Fruit fly (Drosophila melanogaster): ENCODE data around the gene CG1824.

The CG1824 gene

DNA sequence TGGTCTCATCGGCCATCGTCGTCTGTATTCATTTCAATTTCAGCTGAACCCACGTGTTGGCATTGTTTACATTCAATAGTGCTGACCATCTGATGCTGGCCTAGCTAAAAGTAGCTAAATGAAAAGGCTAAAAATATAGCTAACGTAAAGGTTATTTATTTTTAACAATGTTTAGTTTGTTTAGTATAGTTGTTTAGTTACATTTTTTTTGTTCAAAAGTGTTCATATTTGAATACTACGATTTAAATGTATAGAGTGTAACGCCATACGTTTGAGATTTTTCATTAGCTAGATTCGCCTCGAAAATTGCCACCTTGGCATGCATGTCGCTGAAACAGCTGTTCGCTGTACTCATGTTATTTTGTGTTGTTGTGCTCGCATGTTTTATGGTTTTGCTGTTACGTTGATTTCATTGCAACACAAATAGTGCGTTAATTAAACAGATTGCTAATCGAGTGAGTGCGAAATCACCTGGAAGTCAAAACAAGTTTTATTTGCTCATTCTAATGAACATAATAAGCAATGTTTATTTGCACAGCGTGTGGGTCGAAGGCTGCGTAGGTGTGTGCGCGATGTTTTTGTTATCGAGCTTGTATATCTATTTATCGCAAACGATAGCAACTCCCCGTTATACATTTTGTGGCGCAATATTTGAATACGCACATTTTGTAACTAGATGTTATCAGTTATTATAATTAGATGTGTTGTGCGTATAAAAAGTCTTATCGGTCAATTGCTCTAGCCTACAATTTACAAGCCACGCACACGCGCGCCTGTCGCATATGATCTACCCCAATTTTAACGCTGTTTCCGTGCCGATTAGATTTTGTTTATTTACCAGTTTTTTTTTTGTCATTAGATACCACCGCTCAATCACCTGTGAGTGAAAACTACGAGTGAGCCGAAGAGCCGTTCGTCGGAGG lies 16.4 kb upstream of the CG1824 start, which contains the start of the genes CG1463 and Fpgs1:
TSS of gene CG1463 (minus strand) at position 132 of the 923 bp plus-strand sequence.
TSS of gene Fpgs1 (plus strand) at position 332 of the 923 bp plus-strand sequence.
- peak; percentile 35 for TF ChIP-seq EcR (GFP tag; optimal IDR thresholded peaks at IDR 0.05)
- peak; percentile 37 for TF ChIP-seq CG15710 (tag; optimal IDR thresholded peaks at IDR 0.05)
- no peak for TF ChIP-seq CG10348 (GFP tag; IDR thresholded peaks at IDR 0.05)
- TF ChIP-seq CG32121 (GFP tag; IDR thresholded peaks at IDR 0.05) = peak; percentile 38; the same call in 1 of the 2 replicates
- TF ChIP-seq CG13204 (GFP tag; optimal IDR thresholded peaks at IDR 0.05) = no peak

DNA sequence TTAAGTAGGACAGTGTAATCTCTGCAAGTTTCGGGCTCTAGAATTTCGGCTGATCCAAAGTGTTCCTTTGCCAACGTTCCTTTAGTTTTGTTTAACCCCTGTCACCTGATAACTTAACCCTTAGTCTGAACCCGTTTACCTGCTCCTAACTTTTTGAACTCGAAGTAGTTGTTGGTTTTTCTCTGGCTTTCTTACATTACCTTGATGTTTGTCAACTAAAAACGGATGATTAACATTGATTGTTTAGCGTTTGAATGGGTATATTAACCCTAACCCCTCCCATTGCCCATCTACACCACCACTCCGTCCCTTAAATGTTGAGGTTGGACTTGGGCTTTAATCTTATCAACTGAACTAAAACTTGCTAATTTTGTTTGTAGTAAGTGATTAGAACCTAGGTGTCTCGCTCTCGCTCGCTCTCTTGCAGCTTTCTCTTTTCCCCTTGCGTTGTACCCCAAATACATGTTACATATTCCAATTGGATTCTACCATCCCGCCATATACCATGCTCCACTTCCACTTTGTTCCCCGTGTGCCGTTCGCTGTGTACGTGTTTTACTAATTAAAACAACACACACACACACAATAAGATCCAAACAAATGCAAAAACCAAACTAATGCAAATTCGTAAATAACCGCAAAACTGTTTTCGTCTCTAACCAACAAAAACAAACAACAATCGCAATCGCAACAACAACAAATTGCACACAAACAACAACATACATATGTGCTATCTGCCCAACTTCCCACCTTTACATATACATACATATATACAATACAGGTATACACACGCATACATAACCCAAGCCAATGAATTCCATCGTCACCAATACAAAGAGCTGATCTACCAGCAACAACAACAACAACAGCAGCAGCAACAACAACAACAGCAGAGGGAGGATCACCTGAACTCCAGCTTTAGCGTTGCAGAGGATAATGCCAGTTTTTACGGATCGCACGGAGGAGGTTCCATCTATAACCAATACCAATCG lies 5.7 kb upstream of the CG1824 start:
- no peak for TF ChIP-seq D1 (tag; optimal IDR thresholded peaks at IDR 0.05)

DNA sequence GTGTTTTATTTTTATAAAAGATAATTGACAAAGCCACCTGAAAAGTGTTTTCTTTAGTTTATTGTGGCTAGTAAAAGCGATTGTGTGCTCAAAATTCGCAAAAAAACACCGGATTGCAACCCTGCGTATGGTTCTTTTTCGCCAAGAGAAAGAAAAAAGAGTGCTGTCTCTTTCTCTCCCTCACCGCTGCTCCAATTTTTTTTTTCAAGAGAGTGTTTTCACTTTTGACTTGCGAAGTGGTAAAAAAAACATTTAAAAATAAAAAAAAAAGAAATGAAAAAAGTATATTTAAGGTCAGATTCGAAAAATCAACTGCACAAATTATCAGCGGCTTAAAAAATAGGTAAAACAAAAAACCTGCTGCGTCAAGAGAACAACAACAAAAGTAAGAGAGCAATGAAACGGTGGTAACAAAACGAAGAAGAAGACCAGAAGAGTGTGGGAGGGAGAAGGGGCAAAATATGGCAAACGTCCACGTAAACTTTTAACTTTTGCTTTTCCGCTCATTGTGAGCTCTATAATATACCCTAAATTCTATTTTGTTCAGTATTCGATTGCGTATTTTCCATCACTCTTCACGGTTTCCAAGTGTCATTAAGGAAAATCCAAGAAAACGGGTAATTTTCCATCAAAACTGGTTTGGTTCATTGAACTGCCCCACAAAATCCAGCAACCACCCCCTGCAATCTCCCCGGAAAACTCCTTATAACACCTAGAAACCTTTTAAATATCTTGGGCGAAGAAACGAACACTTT lies 1.1 kb upstream of the CG1824 start:
- TF ChIP-seq D1 (tag; optimal IDR thresholded peaks at IDR 0.05) (no peak), EcR (GFP tag; optimal IDR thresholded peaks at IDR 0.05) (peak; percentile 92), CG10348 (GFP tag; IDR thresholded peaks at IDR 0.05) (no peak), CG13204 (GFP tag; optimal IDR thresholded peaks at IDR 0.05) (no peak), Ets98B (GFP tag; IDR thresholded peaks at IDR 0.05) (peak; percentile 53), CG8301 (tag; optimal IDR thresholded peaks at IDR 0.05) (no peak), rn (GFP tag; IDR thresholded peaks at IDR 0.05) (no peak), CG15710 (tag; optimal IDR thresholded peaks at IDR 0.05) (peak; percentile 13), CG4496 (GFP tag; IDR thresholded peaks at IDR 0.05) (no peak; the same call in 2 of the 3 replicates), CG32121 (GFP tag; IDR thresholded peaks at IDR 0.05) (0 out of 2 replicates have a peak, but pooled peaks have one; percentile 22), Pif1B (GFP tag; optimal IDR thresholded peaks at IDR 0.05) (peak; percentile 74), gl (tag; optimal IDR thresholded peaks at IDR 0.05) (no peak), CG9948 (tag; optimal IDR thresholded peaks at IDR 0.05) (peak; percentile 10), CG14655 (GFP tag; optimal IDR thresholded peaks at IDR 0.05) (no peak), CG17806 (tag; optimal IDR thresholded peaks at IDR 0.05) (no peak), CG12605 (GFP tag; IDR thresholded peaks at IDR 0.05) (peak; percentile 41; the same call in 1 of the 2 replicates), fd96Ca (GFP tag; IDR thresholded peaks at IDR 0.05) (no peak), Pif1A (GFP tag; optimal IDR thresholded peaks at IDR 0.05) (no peak), CG8159 (tag; optimal IDR thresholded peaks at IDR 0.05) (no peak), CG34367 (tag; optimal IDR thresholded peaks at IDR 0.05) (no peak), Snoo (tag; optimal IDR thresholded peaks at IDR 0.05) (peak; percentile 76)

DNA sequence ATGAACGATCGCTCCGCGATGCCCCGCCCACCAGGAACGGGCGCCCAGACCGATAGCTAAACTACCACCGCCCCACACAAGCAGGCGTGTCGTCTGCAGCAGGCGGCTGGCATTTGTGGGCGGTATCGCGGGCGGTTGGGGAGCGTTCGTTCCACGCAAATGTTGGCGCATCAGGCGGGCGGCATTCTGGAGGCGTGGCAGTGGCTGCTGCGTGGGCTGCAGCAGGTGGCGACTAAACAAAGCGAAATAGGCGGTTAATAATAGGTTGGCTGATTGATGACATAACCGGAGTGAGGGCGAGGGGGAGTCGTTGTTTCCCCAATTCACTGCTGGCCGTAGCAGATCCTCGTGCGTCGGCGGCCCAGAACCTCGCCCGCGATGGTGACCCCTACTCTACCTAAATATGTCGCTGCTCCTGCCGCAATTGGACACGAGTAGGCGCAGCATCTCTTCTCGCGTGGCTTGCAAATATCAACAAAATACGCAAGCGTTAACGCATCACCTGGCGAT lies 269 bp downstream of the CG1824 start:
- TF ChIP-seq fd96Ca (GFP tag; IDR thresholded peaks at IDR 0.05) (no peak), D1 (tag; optimal IDR thresholded peaks at IDR 0.05) (no peak), CG9948 (tag; optimal IDR thresholded peaks at IDR 0.05) (no peak), EcR (GFP tag; optimal IDR thresholded peaks at IDR 0.05) (no peak), Pif1B (GFP tag; optimal IDR thresholded peaks at IDR 0.05) (no peak), CG12605 (GFP tag; IDR thresholded peaks at IDR 0.05) (no peak), CG8159 (tag; optimal IDR thresholded peaks at IDR 0.05) (no peak), CG14655 (GFP tag; optimal IDR thresholded peaks at IDR 0.05) (no peak), CG10348 (GFP tag; IDR thresholded peaks at IDR 0.05) (no peak), rn (GFP tag; IDR thresholded peaks at IDR 0.05) (no peak), CG17806 (tag; optimal IDR thresholded peaks at IDR 0.05) (no peak), CG32121 (GFP tag; IDR thresholded peaks at IDR 0.05) (no peak), CG34367 (tag; optimal IDR thresholded peaks at IDR 0.05) (no peak), Snoo (tag; optimal IDR thresholded peaks at IDR 0.05) (no peak), Pif1A (GFP tag; optimal IDR thresholded peaks at IDR 0.05) (no peak), CG15710 (tag; optimal IDR thresholded peaks at IDR 0.05) (no peak), CG8301 (tag; optimal IDR thresholded peaks at IDR 0.05) (no peak), CG4496 (GFP tag; IDR thresholded peaks at IDR 0.05) (no peak), Ets98B (GFP tag; IDR thresholded peaks at IDR 0.05) (no peak)

DNA sequence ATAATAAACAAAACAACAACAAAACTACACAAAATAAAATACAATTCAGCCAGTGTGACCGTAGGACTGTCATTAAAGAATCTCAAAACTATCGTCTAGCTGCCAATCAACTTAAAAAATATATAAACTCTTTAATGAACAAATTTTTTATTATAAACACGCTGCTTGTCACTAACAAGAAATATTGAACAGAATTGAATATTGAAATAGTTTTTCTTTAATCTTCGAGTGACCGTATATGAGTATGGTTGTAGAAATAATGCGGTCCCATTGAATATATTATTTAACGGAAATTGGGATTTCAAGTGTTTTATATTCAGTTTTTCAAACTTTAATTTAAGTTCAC lies 3.3 kb downstream of the CG1824 start, which contains the start of gene LIMK1:
TSS of gene LIMK1 (minus strand) at position 73 of the 346 bp plus-strand sequence.
- TF ChIP-seq CG14655 (GFP tag; optimal IDR thresholded peaks at IDR 0.05) (no peak), CG34367 (tag; optimal IDR thresholded peaks at IDR 0.05) (peak; percentile 12), EcR (GFP tag; optimal IDR thresholded peaks at IDR 0.05) (no peak), Snoo (tag; optimal IDR thresholded peaks at IDR 0.05) (no peak)
